Fruit fly (Drosophila melanogaster) whole organism, embryonic: Measurements from ENCODE around the gene Lasp.

ENCODE experiments used
- Blimp-1 ChIP-seq: fragments of 200-800 bp; sonication (Bioruptor generic); optimal IDR thresholded peaks from 3 replicates; lab custom pipeline; 2018; ENCODE audit warnings: missing biosample characterization, missing genetic modification characterization, mild to moderate bottlenecking, moderate library complexity, missing genetic modification reagents
- CG10267 ChIP-seq: fragments of 200-800 bp; sonication (Bioruptor generic); optimal IDR thresholded peaks from 2 replicates; lab custom pipeline; 2018; ENCODE audit warnings: missing biosample characterization, mild to moderate bottlenecking, missing genetic modification characterization, moderate library complexity
- CG10321 ChIP-seq: fragments of 200-800 bp; sonication (Bioruptor generic); IDR thresholded peaks from 2 replicates; pipeline ENCODE4 v1.3.6; 2022; ENCODE audit warnings: missing biosample characterization, missing genetic modification characterization
- CG10979 ChIP-seq: fragments of 200-800 bp; sonication (Bioruptor generic); optimal IDR thresholded peaks from 2 replicates; lab custom pipeline; 2018; ENCODE audit warnings: missing biosample characterization, mild to moderate bottlenecking, missing genetic modification characterization, moderate library complexity
- CG12104 ChIP-seq: fragments of 200-800 bp; sonication (Bioruptor generic); optimal IDR thresholded peaks from 3 replicates; lab custom pipeline; 2016; ENCODE audit warnings: missing biosample characterization, missing genetic modification characterization
- CG12391 ChIP-seq: fragments of 200-800 bp; sonication (Bioruptor generic); optimal IDR thresholded peaks from 3 replicates; lab custom pipeline; 2018; ENCODE audit warnings: missing biosample characterization, mild to moderate bottlenecking, missing genetic modification characterization, moderate library complexity
- CG14710 ChIP-seq: fragments of 200-800 bp; sonication (Bioruptor generic); optimal IDR thresholded peaks from 3 replicates; lab custom pipeline; 2019; ENCODE audit warnings: missing biosample characterization, mild to moderate bottlenecking, missing genetic modification characterization, moderate library complexity
- CG15601 ChIP-seq: fragments of 200-800 bp; sonication (Bioruptor generic); optimal IDR thresholded peaks from 3 replicates; lab custom pipeline; 2019; ENCODE audit warnings: missing biosample characterization, mild to moderate bottlenecking, missing genetic modification characterization, moderate library complexity
- CG17829 ChIP-seq: fragments of 200-800 bp; optimal IDR thresholded peaks from 2 replicates; lab custom pipeline; 2019; ENCODE audit warnings: missing biosample characterization, mild to moderate bottlenecking, missing genetic modification characterization, moderate library complexity
- CG18599 ChIP-seq: fragments of 200-800 bp; sonication (Bioruptor generic); optimal IDR thresholded peaks from 3 replicates; lab custom pipeline; 2017; ENCODE audit warnings: missing biosample characterization, missing genetic modification characterization, mild to moderate bottlenecking, moderate library complexity, missing genetic modification reagents
- CG2199 ChIP-seq: fragments of 200-800 bp; sonication (Bioruptor generic); IDR thresholded peaks from 3 replicates; pipeline ENCODE4 v1.3.6; 2022; ENCODE audit warnings: missing biosample characterization, missing genetic modification characterization
- CG2875 ChIP-seq: fragments of 200-800 bp; sonication (Bioruptor generic); optimal IDR thresholded peaks from 2 replicates; lab custom pipeline; 2017; ENCODE audit warnings: missing biosample characterization, mild to moderate bottlenecking, missing genetic modification characterization, missing genetic modification reagents
- CG32772 ChIP-seq: fragments of 200-800 bp; sonication (Bioruptor generic); IDR thresholded peaks from 2 replicates; pipeline ENCODE4 v1.3.6; 2022; ENCODE audit warnings: missing biosample characterization, missing genetic modification characterization
- CG3407 ChIP-seq: fragments of 200-800 bp; sonication (Bioruptor generic); optimal IDR thresholded peaks from 2 replicates; lab custom pipeline; 2018; ENCODE audit warnings: missing biosample characterization, mild to moderate bottlenecking, missing genetic modification characterization
- CG3726 ChIP-seq: fragments of 200-800 bp; sonication (Bioruptor generic); IDR thresholded peaks from 3 replicates; pipeline ENCODE4, ENCODE4 v1.3.6; 2022; ENCODE audit warnings: missing biosample characterization, missing genetic modification characterization
- CG4617 ChIP-seq: fragments of 200-800 bp; sonication (Bioruptor generic); optimal IDR thresholded peaks from 3 replicates; lab custom pipeline; 2016; ENCODE audit warnings: missing biosample characterization, missing genetic modification characterization, borderline replicate concordance
- CG6175 ChIP-seq: fragments of 200-800 bp; sonication (Bioruptor generic); IDR thresholded peaks from 3 replicates; pipeline ENCODE4 v1.3.6; 2022; ENCODE audit warnings: missing biosample characterization, missing genetic modification characterization
- CG7963 ChIP-seq: fragments of 200-800 bp; sonication (Bioruptor generic); IDR thresholded peaks from 3 replicates; pipeline ENCODE4 v1.3.6; 2022; ENCODE audit warnings: missing biosample characterization, missing genetic modification characterization; ENCODE audit not compliant: partially characterized antibody
- CG9876 ChIP-seq: fragments of 200-800 bp; sonication (Bioruptor generic); optimal IDR thresholded peaks from 2 replicates; lab custom pipeline; 2016; ENCODE audit warnings: missing biosample characterization, missing genetic modification characterization
- D19A ChIP-seq: fragments of 200-800 bp; optimal IDR thresholded peaks from 3 replicates; lab custom pipeline; 2019; ENCODE audit warnings: missing biosample characterization, mild to moderate bottlenecking, missing genetic modification characterization, moderate library complexity
- Dp ChIP-seq: fragments of 200-800 bp; sonication (Bioruptor generic); optimal IDR thresholded peaks from 2 replicates; lab custom pipeline; 2018; ENCODE audit warnings: missing biosample characterization, mild to moderate bottlenecking, missing genetic modification characterization, moderate library complexity
- ERR ChIP-seq: fragments of 200-800 bp; sonication (Bioruptor generic); optimal IDR thresholded peaks from 2 replicates; lab custom pipeline; 2016; ENCODE audit warnings: missing biosample characterization, missing genetic modification characterization
- Elba2 ChIP-seq: fragments of 200-800 bp; sonication (Bioruptor generic); optimal IDR thresholded peaks from 3 replicates; lab custom pipeline; 2016; ENCODE audit warnings: missing biosample characterization, missing genetic modification characterization
- Hr39 ChIP-seq: fragments of >200 bp; optimal IDR thresholded peaks from 2 replicates; lab custom pipeline; 2017
- Hsf ChIP-seq: fragments of 200-800 bp; sonication (Bioruptor generic); optimal IDR thresholded peaks from 3 replicates; lab custom pipeline; 2016; ENCODE audit warnings: missing biosample characterization, missing genetic modification characterization
- Kr ChIP-seq: fragments of 200-800 bp; sonication (Bioruptor generic); optimal IDR thresholded peaks from 2 replicates; lab custom pipeline; 2017; ENCODE audit warnings: missing biosample characterization, mild to moderate bottlenecking, missing genetic modification characterization
- Med ChIP-seq: fragments of 200-800 bp; sonication (Bioruptor generic); peaks from one replicate; lab custom pipeline; 2016; ENCODE audit warnings: missing biosample characterization, missing genetic modification characterization, mild to moderate bottlenecking, inconsistent platforms, moderate library complexity
- amos ChIP-seq: fragments of 200-800 bp; sonication (Bioruptor generic); IDR thresholded peaks from 2 replicates; pipeline ENCODE4 v1.3.6; 2022; ENCODE audit warnings: missing biosample characterization, missing genetic modification characterization; ENCODE audit not compliant: partially characterized antibody
- bowl ChIP-seq: fragments of 200-800 bp; sonication (Bioruptor generic); IDR thresholded peaks from 2 replicates; pipeline ENCODE4 v1.3.6; 2022; ENCODE audit warnings: missing biosample characterization, missing genetic modification characterization
- bsh ChIP-seq, 2 experiments: fragments of 200-800 bp; sonication (Bioruptor generic); optimal IDR thresholded peaks; 2 replicates each; lab custom pipeline; 2017 to 2018; ENCODE audit warnings: mild to moderate bottlenecking in 2 of 2, missing biosample characterization in 2 of 2, missing genetic modification characterization in 2 of 2, moderate library complexity in 1 of 2
- cad ChIP-seq: fragments of >200 bp; optimal IDR thresholded peaks from 2 replicates; lab custom pipeline; 2017; ENCODE audit warnings: missing biosample characterization, missing genetic modification characterization
- ewg ChIP-seq: fragments of 200-800 bp; sonication (Bioruptor generic); optimal IDR thresholded peaks from 3 replicates; lab custom pipeline; 2017; ENCODE audit warnings: mild to moderate bottlenecking, missing biosample characterization, missing genetic modification reagents, missing genetic modification characterization
- gcm2 ChIP-seq: fragments of 200-800 bp; sonication (Bioruptor generic); optimal IDR thresholded peaks from 2 replicates; lab custom pipeline; 2016; ENCODE audit warnings: missing biosample characterization, missing genetic modification characterization
- gsb-n ChIP-seq: fragments of 200-800 bp; sonication (Bioruptor generic); optimal IDR thresholded peaks from 3 replicates; lab custom pipeline; 2018; ENCODE audit warnings: missing biosample characterization, mild to moderate bottlenecking, missing genetic modification characterization
- insv ChIP-seq, 2 experiments: fragments of 200-800 bp; sonication (Bioruptor generic); optimal IDR thresholded peaks; 3 replicates each; lab custom pipeline; 2016 to 2018; ENCODE audit warnings: missing biosample characterization in 2 of 2, missing genetic modification characterization in 2 of 2
- nau ChIP-seq: fragments of 200-800 bp; sonication (Bioruptor generic); optimal IDR thresholded peaks from 3 replicates; lab custom pipeline; 2017; ENCODE audit warnings: missing biosample characterization, mild to moderate bottlenecking, missing genetic modification characterization, missing genetic modification reagents
- nerfin-1 ChIP-seq: fragments of 200-800 bp; sonication (Bioruptor generic); optimal IDR thresholded peaks from 3 replicates; lab custom pipeline; 2019; ENCODE audit warnings: missing biosample characterization, mild to moderate bottlenecking, missing genetic modification characterization, moderate library complexity
- odd ChIP-seq: fragments of 200-800 bp; sonication (Bioruptor generic); optimal IDR thresholded peaks from 2 replicates; lab custom pipeline; 2017; ENCODE audit warnings: missing biosample characterization, mild to moderate bottlenecking, missing genetic modification characterization
- otp ChIP-seq: fragments of 200-800 bp; sonication (Bioruptor generic); IDR thresholded peaks from 3 replicates; pipeline ENCODE4, ENCODE4 v1.3.6; 2022; ENCODE audit warnings: missing biosample characterization, missing genetic modification characterization
- pros ChIP-seq: fragments of 200-800 bp; sonication (Bioruptor generic); optimal IDR thresholded peaks from 3 replicates; lab custom pipeline; 2019; ENCODE audit warnings: missing biosample characterization, mild to moderate bottlenecking, missing genetic modification characterization, moderate library complexity
- pzg ChIP-seq: fragments of 200-800 bp; sonication (Bioruptor generic); optimal IDR thresholded peaks from 3 replicates; lab custom pipeline; 2018; ENCODE audit warnings: missing biosample characterization, mild to moderate bottlenecking, missing genetic modification characterization, moderate library complexity
- sens ChIP-seq: fragments of 200-800 bp; sonication (Bioruptor generic); peaks from one replicate; lab custom pipeline; 2016; ENCODE audit warnings: missing biosample characterization, missing genetic modification characterization
- sima ChIP-seq: fragments of 200-800 bp; sonication (Bioruptor generic); optimal IDR thresholded peaks from 2 replicates; lab custom pipeline; 2016; ENCODE audit warnings: missing biosample characterization, missing genetic modification characterization
- sqz ChIP-seq: fragments of 200-800 bp; sonication (Bioruptor generic); optimal IDR thresholded peaks from 3 replicates; lab custom pipeline; 2018; ENCODE audit warnings: missing biosample characterization, mild to moderate bottlenecking, missing genetic modification characterization
- yki ChIP-seq: fragments of >200 bp; optimal IDR thresholded peaks from 3 replicates; lab custom pipeline; 2018
- zfh1 ChIP-seq: fragments of 200-800 bp; sonication (Bioruptor generic); IDR thresholded peaks from 3 replicates; pipeline ENCODE4 v1.3.6; 2022; ENCODE audit warnings: missing biosample characterization, missing genetic modification characterization

The Lasp gene

DNA sequence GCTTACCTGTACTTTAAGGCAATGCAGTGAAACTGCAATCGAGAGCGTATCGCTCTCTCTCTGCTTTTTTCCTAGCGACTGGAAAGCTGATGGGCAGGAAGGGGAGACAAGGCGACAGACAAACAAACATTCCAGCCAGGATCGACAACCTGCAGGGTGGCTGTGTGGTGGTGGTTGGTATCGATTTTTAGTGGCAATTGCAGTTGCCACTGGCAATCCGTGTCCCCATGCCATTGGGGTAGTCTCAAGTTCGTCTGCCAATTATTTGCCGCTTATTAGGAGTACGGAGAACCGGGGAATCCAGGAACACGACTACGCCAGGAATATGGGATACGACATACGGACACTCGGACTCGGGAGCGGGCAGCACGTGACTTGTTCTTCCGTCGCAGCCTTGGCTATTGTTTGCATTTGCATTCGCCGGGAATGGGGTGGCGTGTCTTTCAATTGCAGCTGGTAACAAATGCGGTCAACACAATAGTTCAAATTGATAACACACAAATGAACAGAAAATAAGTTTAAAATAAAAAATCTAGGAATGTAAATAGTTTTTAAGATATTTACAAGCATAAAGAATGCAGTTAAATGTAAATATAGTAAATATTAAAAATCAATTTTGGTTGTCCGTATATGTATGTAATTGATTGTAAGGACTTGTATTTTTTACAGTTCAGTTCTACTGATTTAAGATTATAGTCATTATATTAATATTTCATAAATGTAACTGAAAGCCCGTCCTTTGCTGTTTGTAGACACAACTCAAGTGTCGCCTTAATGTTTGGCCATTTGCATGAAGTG is 35.3 kb upstream of the Lasp start (continued):
- TF ChIP-seq insv (GFP tag; optimal IDR thresholded peaks at IDR 0.05; lab: Kevin White, UChicago), result no peak
- TF ChIP-seq amos (GFP tag; lab: Robert Waterston, UW), result no peak
- TF ChIP-seq CG17829 (tag; lab: Kevin White, UChicago), result peak; percentile 13
- TF ChIP-seq Dp (GFP tag; lab: Kevin White, UChicago), result no peak
- no peak for TF ChIP-seq pzg (GFP tag; lab: Kevin White, UChicago)
- no peak for TF ChIP-seq CG2875 (GFP tag; lab: Kevin White, UChicago)
- TF ChIP-seq CG10979 (tag; lab: Kevin White, UChicago), result peak; percentile 60
- no peak for TF ChIP-seq zfh1 (GFP tag; lab: Robert Waterston, UW)
- no peak for TF ChIP-seq CG9876 (GFP tag; lab: Kevin White, UChicago)
- no peak for TF ChIP-seq gsb-n (tag; lab: Kevin White, UChicago)
- peak; percentile 2 for TF ChIP-seq CG15601 (tag; lab: Kevin White, UChicago)
- TF ChIP-seq nau (GFP tag; lab: Kevin White, UChicago), result no peak
- TF ChIP-seq, all 482 proteins: peak for 32

dm6 chr3L:16743906-16744704 is 32.6 kb upstream of the Lasp start:
- no peak for TF ChIP-seq CG32772 (GFP tag; lab: Robert Waterston, UW)
- TF ChIP-seq CG12104 (GFP tag; lab: Kevin White, UChicago), result no peak
- no peak for TF ChIP-seq yki (lab: Kevin White, UChicago)
- TF ChIP-seq CG4617 (GFP tag; lab: Kevin White, UChicago), result no peak
- peak; percentile 51 for TF ChIP-seq D19A (tag; lab: Kevin White, UChicago)
- peak; percentile 35 for TF ChIP-seq CG12391 (tag; lab: Kevin White, UChicago)
- TF ChIP-seq Hsf (GFP tag; lab: Kevin White, UChicago), result no peak
- TF ChIP-seq CG2875 (GFP tag; lab: Kevin White, UChicago), result no peak
- TF ChIP-seq CG2199 (GFP tag; lab: Robert Waterston, UW), result peak; percentile 59; the same call in 1 of the 3 replicates
- no peak for TF ChIP-seq CG3407 (GFP tag; lab: Kevin White, UChicago)
- TF ChIP-seq CG6175 (GFP tag; lab: Robert Waterston, UW), result no peak
- TF ChIP-seq pros, result peak; percentile 99
- no peak for TF ChIP-seq Hr39
- no peak for TF ChIP-seq odd (GFP tag; lab: Kevin White, UChicago)
- TF ChIP-seq CG14710 (tag; lab: Kevin White, UChicago), result peak; percentile 60
- TF ChIP-seq nerfin-1 (tag; lab: Kevin White, UChicago), result peak; percentile 19
- peak; percentile 50 for TF ChIP-seq Med (GFP tag; lab: Kevin White, UChicago)
- no peak for TF ChIP-seq Elba2 (GFP tag; lab: Kevin White, UChicago)
- TF ChIP-seq CG10321 (GFP tag; lab: Robert Waterston, UW), result no peak
- no peak for TF ChIP-seq gcm2 (GFP tag; lab: Kevin White, UChicago)
- TF ChIP-seq Blimp-1 (GFP tag; lab: Kevin White, UChicago), result peak; percentile 51
- no peak for TF ChIP-seq bowl (GFP tag; lab: Robert Waterston, UW)
- peak; percentile 13 for TF ChIP-seq CG18599 (GFP tag; lab: Kevin White, UChicago)
- TF ChIP-seq sqz, result no peak
- TF ChIP-seq CG10267, result peak; percentile 68
- TF ChIP-seq otp (GFP tag; lab: Robert Waterston, UW), result no peak
- no peak for TF ChIP-seq cad (GFP tag; lab: Kevin White, UChicago)
- no peak for TF ChIP-seq CG3726
- no peak for TF ChIP-seq Kr
- TF ChIP-seq CG7963 (GFP tag; lab: Robert Waterston, UW), result no peak
- no peak for TF ChIP-seq ERR (GFP tag; lab: Kevin White, UChicago)
- no peak for TF ChIP-seq sima
- TF ChIP-seq ewg (GFP tag; lab: Kevin White, UChicago), result no peak
- peak in 1 of 2 experiments; percentile 19 for TF ChIP-seq bsh (GFP tag; optimal IDR thresholded peaks at IDR 0.05; lab: Kevin White, UChicago)
- peak; percentile 94 for TF ChIP-seq sens
